Fruit fly (Drosophila melanogaster): ENCODE data around the gene CG13385.

DNA sequence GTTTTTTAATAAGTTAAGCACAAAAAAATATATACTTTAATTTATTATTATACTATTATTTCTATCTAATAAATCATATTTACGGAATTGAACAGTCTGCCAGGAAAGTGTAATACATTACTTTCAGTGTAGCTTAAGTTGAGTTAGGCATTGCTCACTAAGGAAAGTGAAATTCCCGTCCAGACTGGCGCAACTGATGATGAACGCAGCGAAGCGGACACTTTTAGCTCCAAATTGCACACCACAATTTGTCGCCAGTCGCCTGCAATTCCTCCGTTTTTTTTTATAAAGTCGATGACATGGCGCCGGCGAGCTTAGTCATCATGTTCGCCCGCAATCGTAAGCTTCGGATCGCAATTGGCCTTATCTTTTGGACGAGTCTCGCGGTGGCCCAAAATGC is 2.3 kb downstream of the CG13385 start, which contains the start of gene CG13386:
- TF ChIP-seq CG8301 (tag; optimal IDR thresholded peaks at IDR 0.05) = no peak
- no peak for TF ChIP-seq CG34367 (tag; optimal IDR thresholded peaks at IDR 0.05)

Measured in whole organism, pupa.